Worm (Caenorhabditis elegans) whole organism, L3 larva: ENCODE results near the gene R13H4.5.

ENCODE experiments used
- fos-1 ChIP-seq: fragments of 150-350 bp; optimal IDR thresholded peaks from 2 replicates; lab custom pipeline; 2014; ENCODE audit warnings: missing biosample characterization, missing genetic modification characterization
- mml-1 ChIP-seq: fragments of 150-350 bp; sonication (generic microtip); optimal IDR thresholded peaks from 3 replicates; lab custom pipeline; 2014; ENCODE audit warnings: missing biosample characterization, missing genetic modification characterization
- nhr-76 ChIP-seq: fragments of 150-350 bp; sonication (generic microtip); optimal IDR thresholded peaks from 5 replicates; lab custom pipeline; 2014; ENCODE audit warnings: missing biosample characterization, missing genetic modification characterization
- ztf-11 ChIP-seq: fragments of 150-350 bp; optimal IDR thresholded peaks from 2 replicates; lab custom pipeline; 2014; ENCODE audit warnings: missing biosample characterization, missing genetic modification characterization

- TF ChIP-seq mml-1 (tag; lab: Kevin White, UChicago) (no peak), nhr-76 (no peak), ztf-11 (tag; lab: Kevin White, UChicago) (no peak), fos-1 (tag; lab: Kevin White, UChicago) (no peak)
These were observed 48.6 kb upstream of the R13H4.5 start, which contains the start of gene D2023.3 for ce11 chrV:11811921-11812320.
